Fruit fly (Drosophila melanogaster) whole organism, embryonic: ENCODE data around the gene CG12477.

Experiments
- Abd-B ChIP-seq: fragments of 200-800 bp; sonication (Bioruptor generic); optimal IDR thresholded peaks from 2 replicates; lab custom pipeline; 2018; ENCODE audit warnings: missing biosample characterization, mild to moderate bottlenecking, missing genetic modification characterization, moderate library complexity
- Asciz ChIP-seq: fragments of 200-800 bp; sonication (Bioruptor generic); optimal IDR thresholded peaks from 2 replicates; lab custom pipeline; 2017; ENCODE audit warnings: missing biosample characterization, mild to moderate bottlenecking, missing genetic modification characterization, missing genetic modification reagents
- Atf6 ChIP-seq: fragments of 200-800 bp; sonication (Bioruptor generic); IDR thresholded peaks from 2 replicates; pipeline ENCODE4 v1.3.6; 2022; ENCODE audit warnings: missing biosample characterization, missing genetic modification characterization
- BtbVII ChIP-seq: fragments of 200-800 bp; sonication (Bioruptor generic); optimal IDR thresholded peaks from 3 replicates; lab custom pipeline; 2017; ENCODE audit warnings: missing biosample characterization, mild to moderate bottlenecking, missing genetic modification characterization
- CG10979 ChIP-seq: fragments of 200-800 bp; sonication (Bioruptor generic); optimal IDR thresholded peaks from 2 replicates; lab custom pipeline; 2018; ENCODE audit warnings: missing biosample characterization, mild to moderate bottlenecking, missing genetic modification characterization, moderate library complexity
- CG11695 ChIP-seq: fragments of 200-800 bp; sonication (Bioruptor generic); IDR thresholded peaks from 3 replicates; pipeline ENCODE4 v1.3.6; 2022; ENCODE audit warnings: missing biosample characterization, missing genetic modification characterization
- CG12299 ChIP-seq: fragments of 200-800 bp; sonication (Bioruptor generic); optimal IDR thresholded peaks from 2 replicates; lab custom pipeline; 2018; ENCODE audit warnings: missing biosample characterization, mild to moderate bottlenecking, missing genetic modification characterization
- CG14667 ChIP-seq: fragments of 200-800 bp; sonication (Bioruptor generic); IDR thresholded peaks from 2 replicates; pipeline ENCODE4 v1.3.6; 2022; ENCODE audit warnings: missing biosample characterization, missing genetic modification characterization
- CG17359 ChIP-seq: fragments of 200-800 bp; sonication (Bioruptor generic); optimal IDR thresholded peaks from 3 replicates; lab custom pipeline; 2018; ENCODE audit warnings: missing biosample characterization, mild to moderate bottlenecking, missing genetic modification characterization, moderate library complexity
- CG17385 ChIP-seq: fragments of 200-800 bp; sonication (Bioruptor generic); optimal IDR thresholded peaks from 3 replicates; lab custom pipeline; 2018; ENCODE audit warnings: missing biosample characterization, mild to moderate bottlenecking, missing genetic modification characterization
- CG17829 ChIP-seq: fragments of 200-800 bp; optimal IDR thresholded peaks from 2 replicates; lab custom pipeline; 2019; ENCODE audit warnings: missing biosample characterization, mild to moderate bottlenecking, missing genetic modification characterization, moderate library complexity
- CG2678 ChIP-seq: fragments of 200-800 bp; sonication (Bioruptor generic); optimal IDR thresholded peaks from 3 replicates; lab custom pipeline; 2019; ENCODE audit warnings: missing biosample characterization, mild to moderate bottlenecking, missing genetic modification characterization, moderate library complexity
- CG31441 ChIP-seq: fragments of 200-800 bp; sonication (Bioruptor generic); IDR thresholded peaks from 2 replicates; pipeline ENCODE4 v1.3.6; 2022; ENCODE audit warnings: missing biosample characterization, missing genetic modification characterization
- CG3726 ChIP-seq: fragments of 200-800 bp; sonication (Bioruptor generic); IDR thresholded peaks from 3 replicates; pipeline ENCODE4, ENCODE4 v1.3.6; 2022; ENCODE audit warnings: missing biosample characterization, missing genetic modification characterization
- CG43689 ChIP-seq: fragments of 200-800 bp; sonication (Bioruptor generic); IDR thresholded peaks from 2 replicates; pipeline ENCODE4 v1.3.6; 2022; ENCODE audit warnings: missing biosample characterization, missing genetic modification characterization
- CG4730 ChIP-seq: fragments of 200-800 bp; sonication (Bioruptor generic); IDR thresholded peaks from 2 replicates; pipeline ENCODE4 v1.3.6; 2022; ENCODE audit warnings: missing biosample characterization, missing genetic modification characterization
- CG7372 ChIP-seq: fragments of 200-800 bp; sonication (Bioruptor generic); IDR thresholded peaks from 2 replicates; pipeline ENCODE4 v1.3.6; 2022; ENCODE audit warnings: missing biosample characterization, missing genetic modification characterization
- CG9727 ChIP-seq: fragments of 200-800 bp; sonication (Bioruptor generic); optimal IDR thresholded peaks from 3 replicates; lab custom pipeline; 2017; ENCODE audit warnings: missing biosample characterization, mild to moderate bottlenecking, missing genetic modification characterization
- D19B ChIP-seq: fragments of 200-800 bp; sonication (Bioruptor generic); optimal IDR thresholded peaks from 2 replicates; lab custom pipeline; 2017; ENCODE audit warnings: missing biosample characterization, mild to moderate bottlenecking, missing genetic modification characterization
- Drgx ChIP-seq: fragments of 200-800 bp; sonication (Bioruptor generic); IDR thresholded peaks from 2 replicates; pipeline ENCODE4 v1.3.6; 2022; ENCODE audit warnings: missing biosample characterization, missing genetic modification characterization
- Eip74EF ChIP-seq, 2 experiments: fragments of 200-800 bp in 1 of 2; fragments of >200 bp in 1 of 2; sonication (Bioruptor generic) in 1 of 2; optimal IDR thresholded peaks; 2 replicates each; lab custom pipeline; 2017 to 2019; ENCODE audit warnings: missing biosample characterization in 2 of 2, missing genetic modification characterization in 2 of 2, mild to moderate bottlenecking in 1 of 2, moderate library complexity in 1 of 2
- Ets65A ChIP-seq: fragments of 200-800 bp; sonication (Bioruptor generic); peaks from one replicate; lab custom pipeline; 2016; ENCODE audit warnings: missing biosample characterization, missing genetic modification characterization
- Fer1 ChIP-seq: fragments of 200-800 bp; sonication (Bioruptor generic); optimal IDR thresholded peaks from 2 replicates; lab custom pipeline; 2017; ENCODE audit warnings: missing biosample characterization, mild to moderate bottlenecking, missing genetic modification characterization
- HHEX ChIP-seq: fragments of 200-800 bp; sonication (Bioruptor generic); optimal IDR thresholded peaks from 3 replicates; lab custom pipeline; 2017; ENCODE audit warnings: missing biosample characterization, mild to moderate bottlenecking, missing genetic modification characterization, missing genetic modification reagents
- Meics ChIP-seq: fragments of 200-800 bp; sonication (Bioruptor generic); optimal IDR thresholded peaks from 2 replicates; lab custom pipeline; 2017; ENCODE audit warnings: missing biosample characterization, mild to moderate bottlenecking, missing genetic modification characterization
- Myb ChIP-seq: fragments of 200-800 bp; sonication (Bioruptor generic); optimal IDR thresholded peaks from 2 replicates; lab custom pipeline; 2016; ENCODE audit warnings: missing biosample characterization, missing genetic modification characterization
- Pdp1 ChIP-seq, 2 experiments: fragments of 200-800 bp; sonication (Bioruptor generic); optimal IDR thresholded peaks; 3 replicates each; lab custom pipeline; 2016; ENCODE audit warnings: missing biosample characterization in 2 of 2, missing genetic modification characterization in 2 of 2, mild to moderate bottlenecking in 1 of 2, moderate library complexity in 1 of 2
- Ptx1 ChIP-seq: fragments of 200-800 bp; sonication (Bioruptor generic); IDR thresholded peaks from 2 replicates; pipeline ENCODE4 v1.3.6; 2022; ENCODE audit warnings: missing biosample characterization, missing genetic modification characterization
- Scr ChIP-seq: fragments of 200-800 bp; sonication (Bioruptor generic); IDR thresholded peaks from 2 replicates; pipeline ENCODE4 v1.3.6; 2022; ENCODE audit warnings: missing biosample characterization, missing genetic modification characterization; ENCODE audit not compliant: partially characterized antibody
- Sin3A ChIP-seq: fragments of >200 bp; optimal IDR thresholded peaks from 2 replicates; lab custom pipeline; 2018
- amos ChIP-seq: fragments of 200-800 bp; sonication (Bioruptor generic); IDR thresholded peaks from 2 replicates; pipeline ENCODE4 v1.3.6; 2022; ENCODE audit warnings: missing biosample characterization, missing genetic modification characterization; ENCODE audit not compliant: partially characterized antibody
- az2 ChIP-seq: fragments of 200-800 bp; sonication (Bioruptor generic); optimal IDR thresholded peaks from 3 replicates; lab custom pipeline; 2016; ENCODE audit warnings: missing biosample characterization, missing genetic modification characterization
- cwo ChIP-seq: fragments of 200-800 bp; sonication (Bioruptor generic); optimal IDR thresholded peaks from 3 replicates; lab custom pipeline; 2017; ENCODE audit warnings: missing biosample characterization, missing genetic modification characterization, mild to moderate bottlenecking, moderate library complexity, missing genetic modification reagents
- dpn ChIP-seq, 2 experiments: fragments of 200-800 bp; sonication (Bioruptor generic); optimal IDR thresholded peaks; 3 replicates each; lab custom pipeline; 2016; ENCODE audit warnings: missing biosample characterization in 2 of 2, missing genetic modification characterization in 2 of 2
- dysf ChIP-seq: fragments of 200-800 bp; sonication (Bioruptor generic); IDR thresholded peaks from 3 replicates; pipeline ENCODE4 v1.3.6; 2022; ENCODE audit warnings: missing biosample characterization, missing genetic modification characterization
- fd64A ChIP-seq: fragments of 200-800 bp; sonication (Bioruptor generic); optimal IDR thresholded peaks from 3 replicates; lab custom pipeline; 2018; ENCODE audit warnings: missing biosample characterization, mild to moderate bottlenecking, missing genetic modification characterization
- gem ChIP-seq: fragments of 200-800 bp; sonication (Bioruptor generic); optimal IDR thresholded peaks from 2 replicates; lab custom pipeline; 2019; ENCODE audit warnings: missing biosample characterization, mild to moderate bottlenecking, missing genetic modification characterization, moderate library complexity
- ham ChIP-seq: fragments of 200-800 bp; sonication (Bioruptor generic); IDR thresholded peaks from 2 replicates; pipeline ENCODE4 v1.3.6; 2022; ENCODE audit warnings: missing biosample characterization, missing genetic modification characterization
- kni ChIP-seq: fragments of 200-800 bp; sonication (Bioruptor generic); optimal IDR thresholded peaks from 3 replicates; lab custom pipeline; 2017; ENCODE audit warnings: mild to moderate bottlenecking, missing biosample characterization, missing genetic modification reagents, missing genetic modification characterization
- lmd ChIP-seq: fragments of 200-800 bp; sonication (Bioruptor generic); IDR thresholded peaks from 2 replicates; pipeline ENCODE4 v1.3.6; 2022; ENCODE audit warnings: missing biosample characterization, missing genetic modification characterization
- lola ChIP-seq, 3 experiments: fragments of >200 bp in 2 of 3; fragments of 200-800 bp in 1 of 3; sonication (Bioruptor generic) in 1 of 3; optimal IDR thresholded peaks; 2 replicates each; lab custom pipeline; 2017 to 2019; ENCODE audit warnings: missing biosample characterization in 3 of 3, missing genetic modification characterization in 3 of 3, mild to moderate bottlenecking in 1 of 3, moderate library complexity in 1 of 3
- maf-S ChIP-seq: fragments of 200-800 bp; sonication (Bioruptor generic); optimal IDR thresholded peaks from 2 replicates; lab custom pipeline; 2016; ENCODE audit warnings: missing biosample characterization, missing genetic modification characterization
- nau ChIP-seq: fragments of 200-800 bp; sonication (Bioruptor generic); optimal IDR thresholded peaks from 3 replicates; lab custom pipeline; 2017; ENCODE audit warnings: missing biosample characterization, mild to moderate bottlenecking, missing genetic modification characterization, missing genetic modification reagents
- sc ChIP-seq, 3 experiments: fragments of >200 bp in 2 of 3; fragments of 200-800 bp in 1 of 3; sonication (Bioruptor generic) in 1 of 3; optimal IDR thresholded peaks; 2 replicates in 2 of 3; 3 replicates in 1 of 3; lab custom pipeline; 2017; ENCODE audit warnings: mild to moderate bottlenecking in 1 of 3, missing biosample characterization in 1 of 3, missing genetic modification characterization in 1 of 3, missing genetic modification reagents in 1 of 3
- stc ChIP-seq: fragments of 200-800 bp; sonication (Bioruptor generic); IDR thresholded peaks from 2 replicates; pipeline ENCODE4 v1.3.6; 2022; ENCODE audit warnings: missing biosample characterization, missing genetic modification characterization
- tll ChIP-seq, 2 experiments: fragments of 200-800 bp in 1 of 2; fragments of >200 bp in 1 of 2; sonication (Bioruptor generic) in 1 of 2; optimal IDR thresholded peaks; 2 replicates each; lab custom pipeline; 2017 to 2019; ENCODE audit warnings: missing biosample characterization in 2 of 2, missing genetic modification characterization in 2 of 2, mild to moderate bottlenecking in 1 of 2, moderate library complexity in 1 of 2
- ttk ChIP-seq: fragments of 200-800 bp; sonication (Bioruptor generic); IDR thresholded peaks from 2 replicates; pipeline ENCODE4 v2.1.2; 2022; ENCODE audit warnings: missing biosample characterization, missing genetic modification characterization
- tx ChIP-seq: fragments of 200-800 bp; sonication (Bioruptor generic); optimal IDR thresholded peaks from 2 replicates; lab custom pipeline; 2016; ENCODE audit warnings: missing biosample characterization, missing genetic modification characterization

Gene CG12477

DNA sequence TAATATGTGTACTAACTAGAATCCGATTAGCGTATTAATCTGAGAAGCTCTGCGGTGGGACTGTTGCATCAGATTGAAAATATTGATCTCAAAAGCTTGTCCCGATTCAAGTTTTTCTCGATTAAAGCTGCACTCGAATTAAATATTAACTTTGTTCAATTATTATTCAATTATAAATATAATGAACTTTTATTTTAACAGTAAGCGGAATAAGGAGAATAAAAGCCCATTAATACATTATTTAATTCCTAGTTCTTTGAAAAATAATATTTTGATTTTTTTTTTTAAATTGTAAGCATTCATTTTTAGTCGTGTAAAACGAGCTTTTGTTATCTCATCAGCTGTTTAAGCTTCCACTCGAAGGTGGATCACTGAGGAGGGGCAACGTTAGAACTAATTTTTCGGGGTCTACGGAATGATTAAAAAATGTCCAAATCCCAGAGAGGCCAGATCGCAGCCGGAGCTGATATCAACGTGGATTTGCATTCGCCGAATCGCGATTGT is 47.7 kb downstream of the CG12477 start, which contains the start of the genes GNBP2 and GNBP1:
Gene GNBP2, minus strand, starts transcription at position 51 of the 504 bp plus-strand sequence.
Gene GNBP1, plus strand, starts transcription at position 438 of the 504 bp plus-strand sequence.
- no peak for TF ChIP-seq amos (GFP tag; lab: Robert Waterston, UW)
- peak; percentile 73 for TF ChIP-seq CG17359 (tag; lab: Kevin White, UChicago)
- no peak for TF ChIP-seq tll (GFP tag; optimal IDR thresholded peaks at IDR 0.05; lab: Kevin White, UChicago)
- peak in 1 of 3 experiments; percentile 20 for TF ChIP-seq lola (GFP tag; optimal IDR thresholded peaks at IDR 0.05; lab: Kevin White, UChicago)
- TF ChIP-seq Meics (GFP tag; lab: Kevin White, UChicago): peak; percentile 75
- TF ChIP-seq CG14667: peak; percentile 53; the same call in 1 of the 2 replicates
- TF ChIP-seq kni (GFP tag; lab: Kevin White, UChicago): no peak
- 0 out of 2 replicates have a peak, but pooled peaks have one; percentile 12 for TF ChIP-seq CG43689
- TF ChIP-seq stc (GFP tag; lab: Robert Waterston, UW): peak; percentile 75
- no peak for TF ChIP-seq Scr (GFP tag; lab: Robert Waterston, UW)
- peak; percentile 2 for TF ChIP-seq BtbVII
- TF ChIP-seq Drgx (GFP tag; lab: Robert Waterston, UW): peak; percentile 95
- peak; percentile 70; the same call in 2 of the 3 replicates for TF ChIP-seq CG11695
- peak; percentile 80 for TF ChIP-seq Ptx1 (GFP tag; lab: Robert Waterston, UW)
- TF ChIP-seq maf-S: no peak
- TF ChIP-seq Sin3A: no peak
- TF ChIP-seq dysf (GFP tag; lab: Robert Waterston, UW): peak; percentile 79; the same call in 2 of the 3 replicates
- peak; percentile 61 for TF ChIP-seq CG17385 (GFP tag; lab: Kevin White, UChicago)
- peak; percentile 55 for TF ChIP-seq HHEX (GFP tag; lab: Kevin White, UChicago)
- no peak for TF ChIP-seq sc (optimal IDR thresholded peaks at IDR 0.05; lab: Kevin White, UChicago)
- no peak for TF ChIP-seq sc (GFP tag; optimal IDR thresholded peaks at IDR 0.05; lab: Kevin White, UChicago)
- peak; percentile 32 for TF ChIP-seq Asciz (GFP tag; lab: Kevin White, UChicago)
- TF ChIP-seq CG9727 (GFP tag; lab: Kevin White, UChicago): peak; percentile 39
- peak; percentile 71 for TF ChIP-seq Atf6 (GFP tag; lab: Robert Waterston, UW)
- TF ChIP-seq tx (GFP tag; lab: Kevin White, UChicago): no peak
- peak; percentile 70 for TF ChIP-seq cwo (GFP tag; lab: Kevin White, UChicago)
- peak; percentile 59 for TF ChIP-seq CG10979 (tag; lab: Kevin White, UChicago)
- TF ChIP-seq Pdp1 (GFP tag; optimal IDR thresholded peaks at IDR 0.05; lab: Kevin White, UChicago): peak in 1 of 2 experiments; percentile 34
- peak; percentile 39 for TF ChIP-seq Abd-B (GFP tag; lab: Kevin White, UChicago)
- peak; percentile 42 for TF ChIP-seq CG17829 (tag; lab: Kevin White, UChicago)
- TF ChIP-seq Ets65A: peak; percentile 59
- TF ChIP-seq Fer1 (GFP tag; lab: Kevin White, UChicago): peak; percentile 52
- TF ChIP-seq gem: peak; percentile 83
- TF ChIP-seq CG7372 (GFP tag; lab: Robert Waterston, UW): peak; percentile 50; the same call in 1 of the 2 replicates
- TF ChIP-seq CG2678 (tag; lab: Kevin White, UChicago): peak; percentile 87
- no peak for TF ChIP-seq nau (GFP tag; lab: Kevin White, UChicago)
- peak; percentile 76 for TF ChIP-seq CG31441
- peak; percentile 44 for TF ChIP-seq CG12299 (tag; lab: Kevin White, UChicago)
- TF ChIP-seq CG3726 (GFP tag; lab: Robert Waterston, UW): no peak
- TF ChIP-seq lmd (GFP tag; lab: Robert Waterston, UW): peak; percentile 70
- TF ChIP-seq CG4730: peak; percentile 39
- peak; percentile 46; the same call in 1 of the 2 replicates for TF ChIP-seq ttk (GFP tag; lab: Robert Waterston, UW)
- peak in 1 of 2 experiments; percentile 48 for TF ChIP-seq Eip74EF (GFP tag; optimal IDR thresholded peaks at IDR 0.05; lab: Kevin White, UChicago)
- TF ChIP-seq D19B (GFP tag; lab: Kevin White, UChicago): peak; percentile 7
- TF ChIP-seq fd64A (GFP tag; lab: Kevin White, UChicago): no peak
- TF ChIP-seq ham: no peak
- TF ChIP-seq az2 (GFP tag; lab: Kevin White, UChicago): peak; percentile 19
- no peak for TF ChIP-seq Myb
- TF ChIP-seq dpn (GFP tag; optimal IDR thresholded peaks at IDR 0.05; lab: Kevin White, UChicago): peak in 1 of 2 experiments; percentile 12
